Fruit fly (Drosophila melanogaster): ENCODE results near the gene Pop1.

Gene Pop1

DNA sequence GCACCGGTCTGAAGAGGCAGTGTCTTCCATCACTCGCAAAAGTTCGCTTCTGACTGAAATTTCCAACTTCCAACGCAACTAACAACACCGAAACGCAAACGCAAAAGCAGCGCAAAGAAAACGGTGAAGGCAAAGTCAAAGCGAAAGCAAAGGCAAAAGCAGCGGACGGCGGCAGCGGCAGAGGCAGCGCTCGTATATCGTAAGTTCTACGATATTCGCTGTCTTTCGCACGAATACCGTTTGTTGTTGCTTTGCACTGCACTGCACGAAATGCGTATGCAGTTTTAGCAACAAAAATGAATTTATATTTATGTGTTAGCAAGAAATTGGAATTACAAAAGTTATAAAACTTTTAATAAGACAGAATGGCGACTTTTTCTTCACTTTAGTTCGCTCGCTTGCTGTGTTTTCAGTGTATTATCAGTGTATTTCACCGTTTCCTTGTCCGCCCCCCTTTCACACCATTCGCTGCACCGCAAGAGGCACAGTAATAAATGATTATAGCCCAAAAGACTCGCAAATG lies 26.1 kb downstream of the Pop1 start, which contains the start of gene OtopLa (continued):
- no peak for TF ChIP-seq Sin3A (optimal IDR thresholded peaks at IDR 0.05)
- peak; percentile 87 for TF ChIP-seq sob (GFP tag; IDR thresholded peaks at IDR 0.05)
- no peak for TF ChIP-seq insv (GFP tag; optimal IDR thresholded peaks at IDR 0.05)
- peak; percentile 85 for TF ChIP-seq stc (GFP tag; IDR thresholded peaks at IDR 0.05)
- peak; percentile 75 for TF ChIP-seq CG1233 (GFP tag; optimal IDR thresholded peaks at IDR 0.05)
- peak; percentile 0 for TF ChIP-seq luna (GFP tag; optimal IDR thresholded peaks at IDR 0.05)
- TF ChIP-seq ftz-f1 (GFP tag; optimal IDR thresholded peaks at IDR 0.05): no peak
- TF ChIP-seq Six4 (GFP tag; optimal IDR thresholded peaks at IDR 0.05): peak; percentile 75
- TF ChIP-seq Pdp1 (GFP tag; optimal IDR thresholded peaks at IDR 0.05): peak; percentile 86 to 87
- peak; percentile 54 for TF ChIP-seq CG13894 (tag; optimal IDR thresholded peaks at IDR 0.05)
- peak; percentile 91 for TF ChIP-seq CG17328 (GFP tag; IDR thresholded peaks at IDR 0.05)
- peak; percentile 84 for TF ChIP-seq CG5953 (GFP tag; IDR thresholded peaks at IDR 0.05)
- peak; percentile 86 for TF ChIP-seq ATbp (GFP tag; optimal IDR thresholded peaks at IDR 0.05)
- peak; percentile 80 for TF ChIP-seq peb (GFP tag; IDR thresholded peaks at IDR 0.05)
- peak; percentile 88 for TF ChIP-seq Ada2b (GFP tag; IDR thresholded peaks at IDR 0.05)
- peak; percentile 88 for TF ChIP-seq CG34422 (GFP tag; IDR thresholded peaks at IDR 0.05)
- peak; percentile 73 for TF ChIP-seq Chrac-16 (GFP tag; optimal IDR thresholded peaks at IDR 0.05)
- peak; percentile 33 for TF ChIP-seq HmgD (GFP tag; optimal IDR thresholded peaks at IDR 0.05)
- peak; percentile 83 for TF ChIP-seq CG14014 (GFP tag; IDR thresholded peaks at IDR 0.05)
- peak; percentile 47; the same call in 1 of the 2 replicates for TF ChIP-seq MBD-R2 (GFP tag; IDR thresholded peaks at IDR 0.05)
- TF ChIP-seq CG32767 (GFP tag; IDR thresholded peaks at IDR 0.05): peak; percentile 87
- TF ChIP-seq CG9727 (GFP tag; optimal IDR thresholded peaks at IDR 0.05): peak; percentile 79
- peak; percentile 15 for TF ChIP-seq MESR4 (GFP tag; optimal IDR thresholded peaks at IDR 0.05)
- peak; percentile 57 for TF ChIP-seq Fer2 (tag; optimal IDR thresholded peaks at IDR 0.05)
- TF ChIP-seq dmrt99B (tag; optimal IDR thresholded peaks at IDR 0.05): peak; percentile 89
- TF ChIP-seq Rx (GFP tag; IDR thresholded peaks at IDR 0.05): peak; percentile 83
- TF ChIP-seq Mes4 (GFP tag; optimal IDR thresholded peaks at IDR 0.05): peak; percentile 72
- TF ChIP-seq Hr39 (optimal IDR thresholded peaks at IDR 0.05): no peak
- TF ChIP-seq CG10267 (tag; optimal IDR thresholded peaks at IDR 0.05): peak; percentile 74
- TF ChIP-seq HHEX (GFP tag; optimal IDR thresholded peaks at IDR 0.05): peak; percentile 73
- TF ChIP-seq yki (optimal IDR thresholded peaks at IDR 0.05): no peak
- TF ChIP-seq sisA (GFP tag; IDR thresholded peaks at IDR 0.05): peak; percentile 87
- peak; percentile 62 for TF ChIP-seq crol (GFP tag; IDR thresholded peaks at IDR 0.05)
- 0 out of 3 replicates have a peak, but pooled peaks have one; percentile 18 for TF ChIP-seq z (GFP tag; IDR thresholded peaks at IDR 0.05)
- peak; percentile 60 for TF ChIP-seq CG31388 (GFP tag; optimal IDR thresholded peaks at IDR 0.05)
- TF ChIP-seq CG10366 (GFP tag; IDR thresholded peaks at IDR 0.05): peak; percentile 87
- TF ChIP-seq sim (GFP tag; IDR thresholded peaks at IDR 0.05): peak; percentile 67; the same call in 1 of the 2 replicates
- peak; percentile 78 for TF ChIP-seq Abd-B (GFP tag; optimal IDR thresholded peaks at IDR 0.05)
- TF ChIP-seq lab (GFP tag; optimal IDR thresholded peaks at IDR 0.05): peak; percentile 90
- peak; percentile 85 for TF ChIP-seq gsb-n (tag; optimal IDR thresholded peaks at IDR 0.05)
- TF ChIP-seq hkb (optimal IDR thresholded peaks at IDR 0.05): no peak
- peak; percentile 90 for TF ChIP-seq hkb (GFP tag; IDR thresholded peaks at IDR 0.05)
- TF ChIP-seq klu (GFP tag; IDR thresholded peaks at IDR 0.05): peak; percentile 65
- no peak for TF ChIP-seq CG4282 (GFP tag; optimal IDR thresholded peaks at IDR 0.05)
- TF ChIP-seq CG12299 (tag; optimal IDR thresholded peaks at IDR 0.05): peak; percentile 71
- peak; percentile 52 for TF ChIP-seq dati (GFP tag; IDR thresholded peaks at IDR 0.05)
- TF ChIP-seq mirr (GFP tag; optimal IDR thresholded peaks at IDR 0.05): no peak
- peak; percentile 77 for TF ChIP-seq grau (tag; optimal IDR thresholded peaks at IDR 0.05)
- TF ChIP-seq otp (GFP tag; IDR thresholded peaks at IDR 0.05): peak; percentile 87
- TF ChIP-seq Awh (GFP tag; IDR thresholded peaks at IDR 0.05): peak; percentile 89
- peak; percentile 62 for TF ChIP-seq Max (GFP tag; optimal IDR thresholded peaks at IDR 0.05)
- TF ChIP-seq CG4360 (GFP tag; IDR thresholded peaks at IDR 0.05): peak; percentile 72
- peak; percentile 88 for TF ChIP-seq CG17359 (tag; optimal IDR thresholded peaks at IDR 0.05)
